Worm (Caenorhabditis elegans): ENCODE results near the gene Y54F10AM.11.
"Not testable (repeated sequence)": the region's sequence is repeated elsewhere in the genome, so short reads cannot be mapped to it uniquely, and the experiment has no call there.

Y54F10AM.11 gene

DNA sequence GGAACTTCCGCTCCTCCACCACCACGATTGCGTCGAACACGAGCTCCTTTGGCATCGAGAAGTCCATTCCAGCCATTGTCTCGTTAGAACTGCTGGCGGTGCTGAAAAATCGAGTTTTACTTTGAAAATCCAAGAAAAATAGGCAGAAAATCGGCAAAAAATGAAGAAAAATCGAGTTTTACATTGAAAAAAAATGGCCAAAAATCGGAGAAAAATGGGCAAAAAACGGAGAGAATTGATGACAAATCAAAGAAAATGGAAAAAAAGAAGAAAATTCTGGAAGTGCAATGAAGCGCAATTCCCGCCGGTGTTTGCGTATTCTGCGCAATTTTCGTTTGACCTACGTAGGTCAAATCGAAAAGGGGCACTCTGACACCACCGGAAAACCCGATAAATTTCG is at the start of gene Y54F10AM.11:
Y54F10AM.11 (minus strand) TSS at position 101 of the 400 bp plus-strand sequence.
- not testable (repeated sequence) for TF ChIP-seq pqm-1, lin-39, lsy-12 (tag; optimal IDR thresholded peaks at IDR 0.05)

- not testable (repeated sequence) for TF ChIP-seq nhr-28, ztf-4, ZK546.5 (tag; optimal IDR thresholded peaks at IDR 0.05)
Observed at ce11 chrIII:2607717-2608116, 43.9 kb upstream of the Y54F10AM.11 start, which contains the start of gene Y71H2B.5. Y71H2B.5 (plus strand) TSS chrIII:2608017.

- no peak for TF ChIP-seq ama-1 (optimal IDR thresholded peaks at IDR 0.05)
- TF ChIP-seq R02D3.7 (tag; optimal IDR thresholded peaks at IDR 0.05), result no peak
- TF ChIP-seq skn-1 (tag; optimal IDR thresholded peaks at IDR 0.05), result no peak
- TF ChIP-seq fkh-10 (GFP tag; optimal IDR thresholded peaks at IDR 0.05), result no peak
- TF ChIP-seq ztf-4 (tag; optimal IDR thresholded peaks at IDR 0.05), result no peak
- TF ChIP-seq elt-3 (tag; optimal IDR thresholded peaks at IDR 0.05), result no peak
- no peak for TF ChIP-seq jun-1 (tag; optimal IDR thresholded peaks at IDR 0.05)
- no peak for TF ChIP-seq unc-39 (tag; optimal IDR thresholded peaks at IDR 0.05)
- TF ChIP-seq eor-1 (tag; optimal IDR thresholded peaks at IDR 0.05), result no peak
- no peak for TF ChIP-seq lin-15B (tag; optimal IDR thresholded peaks at IDR 0.05)
- TF ChIP-seq ceh-9 (tag; optimal IDR thresholded peaks at IDR 0.05), result no peak
- no peak for TF ChIP-seq elt-1 (tag; optimal IDR thresholded peaks at IDR 0.05)
- no peak for TF ChIP-seq nhr-76 (tag; optimal IDR thresholded peaks at IDR 0.05)
- no peak for TF ChIP-seq egl-27 (tag; optimal IDR thresholded peaks at IDR 0.05)
- no peak for TF ChIP-seq elt-2 (tag; optimal IDR thresholded peaks at IDR 0.05)
- TF ChIP-seq mdl-1 (tag; optimal IDR thresholded peaks at IDR 0.05), result no peak
Observed at ce11 chrIII:2603671-2604070, 39.9 kb upstream of the Y54F10AM.11 start, which contains the start of gene Y71H2B.11. Y71H2B.11 (plus strand) TSS chrIII:2603971.

DNA sequence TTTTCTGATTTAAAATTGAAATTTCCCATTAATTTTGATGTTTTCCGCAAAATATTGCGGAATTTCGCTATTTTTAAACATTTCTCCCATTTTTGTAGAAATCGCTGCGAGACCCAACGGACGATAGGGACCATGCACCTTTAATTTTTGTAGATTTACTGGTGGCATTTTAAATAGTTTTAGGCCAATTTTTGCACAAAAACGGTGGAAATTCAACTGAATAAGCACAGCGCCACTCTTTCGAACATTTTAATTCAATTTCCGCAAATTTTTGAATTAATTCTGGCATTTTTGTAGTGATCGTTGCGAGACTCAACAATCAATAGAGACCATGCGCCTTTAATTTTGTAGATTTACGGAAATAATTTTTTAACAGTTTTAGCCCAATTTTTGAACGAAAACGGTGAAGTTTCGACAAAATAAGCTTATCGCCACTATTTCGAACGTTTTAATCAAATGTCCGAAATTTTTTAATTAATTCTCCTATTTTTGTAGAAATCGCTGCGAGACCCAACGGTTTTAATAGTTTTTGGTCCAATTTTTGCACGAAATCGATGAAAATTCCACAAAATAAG is 34.8 kb upstream of the Y54F10AM.11 start:
- no peak for TF ChIP-seq ceh-9 (tag; optimal IDR thresholded peaks at IDR 0.05)
- TF ChIP-seq fkh-2 (tag; optimal IDR thresholded peaks at IDR 0.05), result no peak
- TF ChIP-seq ztf-4 (tag; optimal IDR thresholded peaks at IDR 0.05), result no peak
- TF ChIP-seq daf-12 (tag; optimal IDR thresholded peaks at IDR 0.05), result no peak
- no peak for TF ChIP-seq ceh-82 (tag; optimal IDR thresholded peaks at IDR 0.05)
- TF ChIP-seq nhr-25 (tag; optimal IDR thresholded peaks at IDR 0.05), result no peak
- no peak for TF ChIP-seq eor-1 (tag; optimal IDR thresholded peaks at IDR 0.05)
- TF ChIP-seq pqm-1 (tag; optimal IDR thresholded peaks at IDR 0.05), result no peak
- no peak for TF ChIP-seq nhr-67 (tag; optimal IDR thresholded peaks at IDR 0.05)
- TF ChIP-seq lin-39 (tag; optimal IDR thresholded peaks at IDR 0.05), result no peak

DNA sequence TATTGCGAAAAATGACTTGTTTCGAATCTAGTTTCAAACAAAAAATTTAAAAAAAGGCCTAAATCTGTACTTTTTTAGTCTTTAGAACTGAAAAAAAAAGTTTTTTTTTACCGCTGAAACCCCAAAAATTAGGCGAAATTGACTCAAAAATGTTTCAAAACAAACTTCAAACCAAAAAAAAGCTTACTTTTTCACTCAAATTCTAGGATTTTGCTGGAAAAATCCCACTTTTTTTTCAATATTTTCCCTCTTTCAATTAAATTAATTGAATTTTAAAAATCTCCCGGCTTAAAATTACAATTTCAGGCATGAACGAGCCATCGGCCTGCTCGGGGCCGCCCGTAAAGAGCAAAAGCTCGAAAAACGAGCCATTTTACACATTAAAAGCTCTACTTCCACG is 34.0 kb upstream of the Y54F10AM.11 start, which contains the start of gene mdt-19:
mdt-19 (plus strand) TSS at position 301 of the 400 bp plus-strand sequence.
- TF ChIP-seq nhr-77 (tag; optimal IDR thresholded peaks at IDR 0.05) (no peak), egl-27 (tag; optimal IDR thresholded peaks at IDR 0.05) (no peak), nhr-67 (tag; optimal IDR thresholded peaks at IDR 0.05) (no peak), jun-1 (tag; optimal IDR thresholded peaks at IDR 0.05) (no peak), ceh-9 (tag; optimal IDR thresholded peaks at IDR 0.05) (no peak), tbx-2 (tag; optimal IDR thresholded peaks at IDR 0.05) (no peak), pha-4 (tag; optimal IDR thresholded peaks at IDR 0.05) (no peak), lin-39 (tag; optimal IDR thresholded peaks at IDR 0.05) (no peak), fkh-2 (tag; optimal IDR thresholded peaks at IDR 0.05) (no peak), eor-1 (tag; optimal IDR thresholded peaks at IDR 0.05) (no peak), snpc-4 (tag; optimal IDR thresholded peaks at IDR 0.05) (no peak), nhr-76 (tag; optimal IDR thresholded peaks at IDR 0.05) (no peak), lsy-12 (tag; optimal IDR thresholded peaks at IDR 0.05) (no peak), ama-1 (optimal IDR thresholded peaks at IDR 0.05) (no peak), elt-3 (tag; optimal IDR thresholded peaks at IDR 0.05) (no peak), nhr-12 (tag; optimal IDR thresholded peaks at IDR 0.05) (no peak), mdl-1 (tag; optimal IDR thresholded peaks at IDR 0.05) (no peak), ceh-16 (tag; optimal IDR thresholded peaks at IDR 0.05) (no peak), ceh-28 (tag; optimal IDR thresholded peaks at IDR 0.05) (no peak)
